Worm (Caenorhabditis elegans): ENCODE measurements around the gene ZK105.12.

ce11 chrV:7681388-7681787 is 34.5 kb downstream of the ZK105.12 start, which contains the start of gene cyp-33A1:
- no peak for TF ChIP-seq daf-19 (GFP tag; conservative IDR thresholded peaks at IDR 0.05)
- no peak for TF ChIP-seq arid-1 (GFP tag; conservative IDR thresholded peaks at IDR 0.05)
- TF ChIP-seq fos-1 (tag; optimal IDR thresholded peaks at IDR 0.05), result no peak
- TF ChIP-seq unc-130 (GFP tag; optimal IDR thresholded peaks at IDR 0.05), result no peak
- TF ChIP-seq ama-1 (optimal IDR thresholded peaks at IDR 0.05), result no peak
- TF ChIP-seq snpc-1.2 (GFP tag; IDR thresholded peaks at IDR 0.05), result no peak
- no peak for TF ChIP-seq F10B5.3 (tag; optimal IDR thresholded peaks at IDR 0.05)
- TF ChIP-seq mdt-29 (GFP tag; IDR thresholded peaks at IDR 0.05), result no peak
- TF ChIP-seq dmd-9 (GFP tag; IDR thresholded peaks at IDR 0.05), result no peak
- TF ChIP-seq dpl-1 (GFP tag; optimal IDR thresholded peaks at IDR 0.05), result no peak
- no peak for TF ChIP-seq aly-2 (tag; optimal IDR thresholded peaks at IDR 0.05)
- TF ChIP-seq set-16 (GFP tag; IDR thresholded peaks at IDR 0.05), result no peak
- no peak for TF ChIP-seq ztf-11 (tag; optimal IDR thresholded peaks at IDR 0.05)
- TF ChIP-seq nhr-76 (tag; optimal IDR thresholded peaks at IDR 0.05), result no peak

Measured in whole organism, L4 larva.